Worm (Caenorhabditis elegans): ENCODE data around the gene K08E4.7.

ce11 chrIV:12032383-12032782 is 43.2 kb upstream of the K08E4.7 start:
- TF ChIP-seq scrt-1 (GFP tag; IDR thresholded peaks at IDR 0.05) (no peak), pes-1 (GFP tag; IDR thresholded peaks at IDR 0.05) (no peak), ceh-36 (tag; optimal IDR thresholded peaks at IDR 0.05) (no peak), hnd-1 (tag; optimal IDR thresholded peaks at IDR 0.05) (no peak), tra-4 (tag; optimal IDR thresholded peaks at IDR 0.05) (no peak), flt-1 (GFP tag; IDR thresholded peaks at IDR 0.05) (no peak; the same call in 1 of the 2 replicates), ama-1 (optimal IDR thresholded peaks at IDR 0.05) (no peak), ceh-13 (GFP tag; optimal IDR thresholded peaks at IDR 0.05) (no peak), F13C5.2 (tag; optimal IDR thresholded peaks at IDR 0.05) (peak; percentile 67)
